Worm (Caenorhabditis elegans) whole organism, late embryonic: ENCODE data around the gene mpk-2.

Source experiments
- ceh-31 ChIP-seq: sonication (generic microtip); optimal IDR thresholded peaks from 2 replicates; lab custom pipeline; 2016; ENCODE audit warnings: missing genetic modification characterization, missing compliant biosample characterization
- ceh-9 ChIP-seq: sonication (generic microtip); optimal IDR thresholded peaks from 2 replicates; lab custom pipeline; 2016; ENCODE audit warnings: mild to moderate bottlenecking, missing genetic modification characterization, inconsistent platforms, missing compliant biosample characterization
- elt-4 ChIP-seq: sonication (generic microtip); optimal IDR thresholded peaks from 2 replicates; lab custom pipeline; 2016; ENCODE audit warnings: missing genetic modification characterization, missing compliant biosample characterization
- ets-4 ChIP-seq: sonication (generic microtip); optimal IDR thresholded peaks from 2 replicates; lab custom pipeline; 2016; ENCODE audit warnings: missing genetic modification characterization, missing compliant biosample characterization
- nhr-232 ChIP-seq: sonication (generic microtip); optimal IDR thresholded peaks from 2 replicates; lab custom pipeline; 2016; ENCODE audit warnings: missing genetic modification characterization, missing compliant biosample characterization
- pat-9 ChIP-seq: fragments of 200-800 bp; sonication (Bioruptor generic); optimal IDR thresholded peaks from 2 replicates; lab custom pipeline; 2018; ENCODE audit warnings: mild to moderate bottlenecking, missing genetic modification characterization, moderate library complexity, missing compliant biosample characterization
- pha-4 ChIP-seq: fragments of 150-350 bp; optimal IDR thresholded peaks from 2 replicates; lab custom pipeline; 2018; ENCODE audit warnings: missing biosample characterization, missing genetic modification reagents, missing genetic modification characterization
- ref-2 ChIP-seq: sonication (generic microtip); optimal IDR thresholded peaks from 2 replicates; lab custom pipeline; 2016; ENCODE audit warnings: missing genetic modification characterization, missing compliant biosample characterization
- sdc-2 ChIP-seq: sonication (generic microtip); optimal IDR thresholded peaks from 2 replicates; lab custom pipeline; 2016; ENCODE audit warnings: missing genotype, missing genetic modification characterization, missing compliant biosample characterization
- unc-42 ChIP-seq: sonication (generic microtip); optimal IDR thresholded peaks from 2 replicates; lab custom pipeline; 2016; ENCODE audit warnings: missing genotype, missing genetic modification characterization, missing compliant biosample characterization
- ztf-16 ChIP-seq: sonication (generic microtip); optimal IDR thresholded peaks from 2 replicates; lab custom pipeline; 2017; ENCODE audit warnings: missing genetic modification characterization, missing compliant biosample characterization

DNA sequence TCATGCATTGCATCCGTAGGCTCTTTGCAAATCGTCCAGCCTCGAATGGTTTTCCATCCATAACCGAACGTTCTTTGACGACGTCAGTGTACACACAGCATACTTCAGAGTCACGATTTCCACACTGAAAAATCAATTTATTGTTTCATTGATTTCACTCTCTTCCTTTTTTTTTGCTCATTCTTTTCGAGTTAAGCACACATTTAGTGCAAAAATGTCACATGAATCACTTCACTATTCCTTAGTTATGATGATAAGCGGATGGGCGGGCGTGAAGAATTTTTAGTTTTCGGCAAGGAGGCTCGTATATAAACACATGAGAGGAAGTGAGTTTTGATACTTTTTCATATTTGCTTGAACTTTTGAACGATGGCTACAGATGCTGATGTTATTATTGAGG lies 18.5 kb upstream of the mpk-2 start, which contains the start of gene txt-9:
- TF ChIP-seq ztf-16 (tag; lab: Kevin White, UChicago) (no peak), ceh-9 (tag; lab: Kevin White, UChicago) (no peak), ref-2 (tag; lab: Kevin White, UChicago) (no peak), pha-4 (tag; lab: Kevin White, UChicago) (no peak), sdc-2 (tag; lab: Kevin White, UChicago) (no peak), ceh-31 (no peak), nhr-232 (tag; lab: Kevin White, UChicago) (no peak), ets-4 (tag; lab: Kevin White, UChicago) (no peak), pat-9 (tag; lab: Kevin White, UChicago) (no peak), unc-42 (tag; lab: Kevin White, UChicago) (no peak), elt-4 (tag; lab: Kevin White, UChicago) (no peak)
